Fruit fly (Drosophila melanogaster) whole organism, embryonic: ENCODE measurements around the gene fwd.

Experiments used
- CG15514 ChIP-seq: fragments of 200-800 bp; sonication (Bioruptor generic); optimal IDR thresholded peaks from 3 replicates; lab custom pipeline; 2017; ENCODE audit warnings: missing biosample characterization, missing genetic modification characterization, mild to moderate bottlenecking, moderate library complexity, missing genetic modification reagents
- Optix ChIP-seq: fragments of 200-800 bp; sonication (Bioruptor generic); IDR thresholded peaks from 3 replicates; pipeline ENCODE4 v1.3.6; 2022; ENCODE audit warnings: missing biosample characterization, missing genetic modification characterization
- Sry-δ ChIP-seq: fragments of 200-800 bp; sonication (Bioruptor generic); optimal IDR thresholded peaks from 2 replicates; lab custom pipeline; 2016; ENCODE audit warnings: missing biosample characterization, missing genetic modification characterization
- gfzf ChIP-seq: fragments of 200-800 bp; sonication (Bioruptor generic); optimal IDR thresholded peaks from 2 replicates; lab custom pipeline; 2016; ENCODE audit warnings: missing biosample characterization, mild to moderate bottlenecking, missing genetic modification characterization, moderate library complexity
- sug ChIP-seq: fragments of 200-800 bp; optimal IDR thresholded peaks from 2 replicates; lab custom pipeline; 2019; ENCODE audit warnings: missing biosample characterization, mild to moderate bottlenecking, missing genetic modification characterization, moderate library complexity

dm6 chr3L:339072-339471 lies 19.4 kb upstream of the fwd start:
- TF ChIP-seq sug (tag; lab: Kevin White, UChicago) (peak; percentile 77), CG15514 (peak; percentile 34), Sry-δ (no peak), gfzf (no peak), Optix (GFP tag; lab: Robert Waterston, UW) (no peak)
